Worm (Caenorhabditis elegans) whole organism, L4 larva: ENCODE measurements around the gene C18D11.10.
A peak's percentile ranks its signal among the peaks of the same experiment; 100 is the strongest.

Source experiments
- F10B5.3 ChIP-seq: sonication (generic microtip); optimal IDR thresholded peaks from 2 replicates; lab custom pipeline; 2016; ENCODE audit warnings: mild to moderate bottlenecking, missing genetic modification characterization, missing compliant biosample characterization
- ama-1 ChIP-seq: fragments of 150-350 bp; optimal IDR thresholded peaks from 2 replicates; lab custom pipeline; 2014; ENCODE audit warnings: inconsistent platforms, mixed read lengths
- ceh-44 ChIP-seq: fragments of 200-800 bp; sonication (Bioruptor generic); IDR thresholded peaks from 2 replicates; pipeline ENCODE4 v1.3.6; 2022; ENCODE audit warnings: missing genetic modification reagents, missing genetic modification characterization, missing compliant biosample characterization
- ceh-62 ChIP-seq: sonication (generic microtip); optimal IDR thresholded peaks from 2 replicates; lab custom pipeline; 2017; ENCODE audit warnings: missing biosample characterization, missing genetic modification characterization
- hlh-11 ChIP-seq: fragments of 200-800 bp; sonication (Bioruptor generic); optimal IDR thresholded peaks from 2 replicates; lab custom pipeline; 2018; ENCODE audit warnings: mild to moderate bottlenecking, missing genetic modification characterization, missing compliant biosample characterization
- lir-3 ChIP-seq: sonication (generic microtip); optimal IDR thresholded peaks from 2 replicates; lab custom pipeline; 2016; ENCODE audit warnings: mild to moderate bottlenecking, missing genetic modification characterization, missing compliant biosample characterization
- mep-1 ChIP-seq: fragments of 150-350 bp; sonication (generic microtip); optimal IDR thresholded peaks from 3 replicates; lab custom pipeline; 2014; ENCODE audit warnings: missing biosample characterization, missing genetic modification characterization
- nhr-25 ChIP-seq: sonication (generic microtip); optimal IDR thresholded peaks from 2 replicates; lab custom pipeline; 2017; ENCODE audit warnings: missing genetic modification characterization, mild to moderate bottlenecking, missing compliant biosample characterization, antibody characterized with exemption, moderate library complexity, borderline replicate concordance; ENCODE audit not compliant: insufficient read depth
- nhr-42 ChIP-seq: fragments of 200-800 bp; sonication (Bioruptor generic); IDR thresholded peaks from 2 replicates; pipeline ENCODE4 v1.3.6; 2022; ENCODE audit warnings: missing genetic modification characterization, missing compliant biosample characterization
- nhr-77 ChIP-seq: fragments of 150-350 bp; optimal IDR thresholded peaks from 2 replicates; lab custom pipeline; 2014; ENCODE audit warnings: missing biosample characterization, missing genetic modification characterization
- snpc-4 ChIP-seq: fragments of 150-350 bp; optimal IDR thresholded peaks from 2 replicates; lab custom pipeline; 2014; ENCODE audit warnings: missing biosample characterization, missing genetic modification characterization
- ztf-11 ChIP-seq: fragments of 150-350 bp; optimal IDR thresholded peaks from 2 replicates; lab custom pipeline; 2014; ENCODE audit warnings: missing biosample characterization, missing genetic modification characterization

DNA sequence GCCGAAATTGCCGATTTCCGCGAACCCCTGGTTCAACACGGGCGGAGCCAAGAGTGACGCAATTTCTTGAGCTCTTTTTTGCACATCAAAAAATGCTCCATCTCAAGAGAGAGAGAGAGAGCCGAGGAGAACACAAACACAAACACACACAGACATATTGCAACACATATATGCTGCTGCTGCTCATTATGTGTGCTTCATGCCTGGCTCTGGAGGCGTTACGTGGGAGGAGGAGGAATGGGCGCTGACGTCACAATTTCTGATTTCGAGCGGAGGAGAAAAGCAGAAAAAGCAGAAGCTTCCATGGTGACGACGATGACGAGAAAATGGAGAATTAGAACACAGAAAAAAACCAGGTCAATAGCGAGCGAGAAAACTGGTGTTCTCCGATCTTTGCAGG lies 28.5 kb downstream of the C18D11.10 start:
- no peak for TF ChIP-seq lir-3 (tag; lab: Kevin White, UChicago)
- no peak for TF ChIP-seq ceh-62 (tag; lab: Kevin White, UChicago)
- TF ChIP-seq nhr-77: no peak
- TF ChIP-seq nhr-42: no peak
- TF ChIP-seq snpc-4 (tag; lab: Kevin White, UChicago): no peak
- TF ChIP-seq nhr-25 (tag; lab: Kevin White, UChicago): no peak
- TF ChIP-seq mep-1: peak; percentile 32
- TF ChIP-seq F10B5.3 (tag; lab: Kevin White, UChicago): no peak
- TF ChIP-seq ama-1: no peak
- TF ChIP-seq hlh-11 (tag; lab: Kevin White, UChicago): peak; percentile 9
- TF ChIP-seq ceh-44 (GFP tag; lab: Robert Waterston, UW): no peak
- TF ChIP-seq ztf-11: no peak
